Fruit fly (Drosophila melanogaster): ENCODE data around the gene IPIP.
A peak's percentile ranks its signal among the peaks of the same experiment; 100 is the strongest.

IPIP gene

dm6 chr2L:6078757-6079351 is 31.1 kb downstream of the IPIP start (continued):
- TF ChIP-seq PHDP (tag; optimal IDR thresholded peaks at IDR 0.05) (no peak), CG7372 (GFP tag; IDR thresholded peaks at IDR 0.05) (no peak), CG7786 (GFP tag; optimal IDR thresholded peaks at IDR 0.05) (no peak), sd (tag; optimal IDR thresholded peaks at IDR 0.05) (no peak), CG17186 (GFP tag; optimal IDR thresholded peaks at IDR 0.05) (no peak), hb (GFP tag; IDR thresholded peaks at IDR 0.05; ENCODE audit: partially characterized antibody) (no peak), Ravus (GFP tag; IDR thresholded peaks at IDR 0.05) (no peak), CG7271 (tag; optimal IDR thresholded peaks at IDR 0.05) (no peak), ATbp (GFP tag; optimal IDR thresholded peaks at IDR 0.05) (no peak), psq (GFP tag; optimal IDR thresholded peaks at IDR 0.05) (no peak), Meics (GFP tag; optimal IDR thresholded peaks at IDR 0.05) (no peak), NK7.1 (GFP tag; optimal IDR thresholded peaks at IDR 0.05) (no peak), tio (GFP tag; optimal IDR thresholded peaks at IDR 0.05) (no peak), unpg (GFP tag; optimal IDR thresholded peaks at IDR 0.05) (no peak), CG18476 (GFP tag; optimal IDR thresholded peaks at IDR 0.05) (no peak), Elba2 (GFP tag; optimal IDR thresholded peaks at IDR 0.05) (peak; percentile 73), Dad (GFP tag; optimal IDR thresholded peaks at IDR 0.05) (no peak), CG18764 (GFP tag; optimal IDR thresholded peaks at IDR 0.05) (no peak), CG13775 (GFP tag; optimal IDR thresholded peaks at IDR 0.05) (no peak), lab (GFP tag; optimal IDR thresholded peaks at IDR 0.05) (no peak), gce (GFP tag; IDR thresholded peaks at IDR 0.05) (no peak), repo (GFP tag; optimal IDR thresholded peaks at IDR 0.05) (no peak), CG13287 (GFP tag; IDR thresholded peaks at IDR 0.05; ENCODE audit: partially characterized antibody) (no peak), D19B (GFP tag; optimal IDR thresholded peaks at IDR 0.05) (no peak), crp (GFP tag; optimal IDR thresholded peaks at IDR 0.05) (peak in 1 of 2 experiments; percentile 23), org-1 (GFP tag; optimal IDR thresholded peaks at IDR 0.05) (no peak), CG3847 (GFP tag; IDR thresholded peaks at IDR 0.05) (no peak)

- TF ChIP-seq Pdp1 (GFP tag; optimal IDR thresholded peaks at IDR 0.05) (peak in 1 of 2 experiments; percentile 31), hbn (GFP tag; IDR thresholded peaks at IDR 0.05; ENCODE audit: partially characterized antibody) (no peak), sug (tag; optimal IDR thresholded peaks at IDR 0.05) (peak; percentile 61), Meics (GFP tag; optimal IDR thresholded peaks at IDR 0.05) (peak; percentile 18), PHDP (tag; optimal IDR thresholded peaks at IDR 0.05) (no peak), CG2678 (tag; optimal IDR thresholded peaks at IDR 0.05) (peak; percentile 5), crol (GFP tag; IDR thresholded peaks at IDR 0.05) (0 out of 2 replicates have a peak, but pooled peaks have one; percentile 9), lab (GFP tag; optimal IDR thresholded peaks at IDR 0.05) (peak; percentile 59), Med (GFP tag) (peak; percentile 79), CG2199 (GFP tag; IDR thresholded peaks at IDR 0.05) (no peak), caup (GFP tag; optimal IDR thresholded peaks at IDR 0.05; ENCODE audit: severe bottlenecking) (peak; percentile 41), CG10267 (tag; optimal IDR thresholded peaks at IDR 0.05) (no peak), ap (GFP tag; IDR thresholded peaks at IDR 0.05) (no peak), schlank (tag; optimal IDR thresholded peaks at IDR 0.05) (peak; percentile 5), Drgx (GFP tag; IDR thresholded peaks at IDR 0.05) (peak; percentile 28; the same call in 1 of the 2 replicates), Eip74EF (GFP tag; optimal IDR thresholded peaks at IDR 0.05) (no peak), CG15514 (GFP tag; optimal IDR thresholded peaks at IDR 0.05) (peak; percentile 23), CG18599 (GFP tag; optimal IDR thresholded peaks at IDR 0.05) (peak; percentile 16), HHEX (GFP tag; optimal IDR thresholded peaks at IDR 0.05) (peak; percentile 28), mirr (GFP tag; optimal IDR thresholded peaks at IDR 0.05) (peak; percentile 6), CG12769 (tag; optimal IDR thresholded peaks at IDR 0.05) (peak; percentile 59), GATAe (GFP tag; conservative IDR thresholded peaks at IDR 0.05) (0 out of 2 replicates have a peak, but pooled peaks have one; percentile 42), vvl (GFP tag; IDR thresholded peaks at IDR 0.05) (no peak), CG10462 (GFP tag; optimal IDR thresholded peaks at IDR 0.05) (no peak), cwo (GFP tag; optimal IDR thresholded peaks at IDR 0.05) (peak; percentile 18)
These were observed 32.5 kb downstream of the IPIP start for dm6 chr2L:6080329-6080728.
